Worm (Caenorhabditis elegans) whole organism, L1 larva: ENCODE measurements around the gene col-87.

Experiments used
- C34B4.2 ChIP-seq: sonication (generic microtip); optimal IDR thresholded peaks from 2 replicates; lab custom pipeline; 2017; ENCODE audit warnings: mild to moderate bottlenecking, missing genetic modification characterization, missing compliant biosample characterization
- aha-1 ChIP-seq: fragments of 150-350 bp; optimal IDR thresholded peaks from 2 replicates; lab custom pipeline; 2014; ENCODE audit warnings: missing biosample characterization, missing genetic modification characterization
- alr-1 ChIP-seq: fragments of 200-800 bp; sonication (Bioruptor generic); optimal IDR thresholded peaks from 2 replicates; lab custom pipeline; 2018; ENCODE audit warnings: borderline replicate concordance, mild to moderate bottlenecking, missing genetic modification characterization, missing compliant biosample characterization
- aly-2 ChIP-seq: fragments of 150-350 bp; optimal IDR thresholded peaks from 2 replicates; lab custom pipeline; 2014; ENCODE audit warnings: missing biosample characterization, missing genetic modification characterization
- blmp-1 ChIP-seq: fragments of 150-350 bp; optimal IDR thresholded peaks from 2 replicates; lab custom pipeline; 2014; ENCODE audit warnings: missing biosample characterization, missing genetic modification characterization
- ceh-8 ChIP-seq: fragments of 200-800 bp; sonication (Bioruptor generic); optimal IDR thresholded peaks from 2 replicates; lab custom pipeline; 2018; ENCODE audit warnings: mild to moderate bottlenecking, missing genetic modification characterization, moderate library complexity, missing compliant biosample characterization
- ceh-90 ChIP-seq: sonication (generic microtip); optimal IDR thresholded peaks from 2 replicates; lab custom pipeline; 2016; ENCODE audit warnings: missing genetic modification characterization, missing compliant biosample characterization
- ces-1 ChIP-seq: fragments of 150-350 bp; optimal IDR thresholded peaks from 2 replicates; lab custom pipeline; 2014; ENCODE audit warnings: missing biosample characterization, missing genetic modification reagents, missing genetic modification characterization
- efl-1 ChIP-seq, 4 experiments: fragments of 150-350 bp; optimal IDR thresholded peaks in 3 of 4; peaks in 1 of 4; 1 replicate in 1 of 4; 2 replicates in 3 of 4; lab custom pipeline; 2014; ENCODE audit warnings: missing biosample characterization in 2 of 4, missing genetic modification characterization in 2 of 4, missing genetic modification reagents in 2 of 4
- efl-3 ChIP-seq: fragments of 200-800 bp; sonication (Bioruptor generic); optimal IDR thresholded peaks from 2 replicates; lab custom pipeline; 2018; ENCODE audit warnings: mild to moderate bottlenecking, missing genetic modification characterization, missing compliant biosample characterization
- elt-2 ChIP-seq: sonication (generic microtip); optimal IDR thresholded peaks from 2 replicates; lab custom pipeline; 2016; ENCODE audit warnings: missing genetic modification characterization, mild to moderate bottlenecking, inconsistent platforms, missing compliant biosample characterization, missing genetic modification reagents
- elt-3 ChIP-seq, 6 experiments: fragments of 150-350 bp in 1 of 6; sonication (generic microtip); optimal IDR thresholded peaks; 2 replicates each; lab custom pipeline; 2017 to 2018; ENCODE audit warnings: missing biosample characterization in 6 of 6, missing genetic modification characterization in 6 of 6, inconsistent platforms in 1 of 6
- fkh-8 ChIP-seq: sonication (generic microtip); optimal IDR thresholded peaks from 2 replicates; lab custom pipeline; 2016; ENCODE audit warnings: mild to moderate bottlenecking, missing genetic modification characterization, missing compliant biosample characterization
- hlh-4 ChIP-seq: sonication (generic microtip); optimal IDR thresholded peaks from 2 replicates; lab custom pipeline; 2016; ENCODE audit warnings: mild to moderate bottlenecking, missing genetic modification characterization, missing compliant biosample characterization
- isw-1 ChIP-seq: fragments of 200-800 bp; sonication (Bioruptor generic); IDR thresholded peaks from 2 replicates; pipeline ENCODE4 v1.3.6; 2022; ENCODE audit warnings: missing genetic modification characterization, missing compliant biosample characterization
- lin-13 ChIP-seq: fragments of 150-350 bp; optimal IDR thresholded peaks from 2 replicates; lab custom pipeline; 2014; ENCODE audit warnings: missing biosample characterization, missing genetic modification reagents, missing genetic modification characterization
- lin-14 ChIP-seq: fragments of 200-800 bp; sonication (Bioruptor generic); optimal IDR thresholded peaks from 2 replicates; lab custom pipeline; 2018; ENCODE audit warnings: mild to moderate bottlenecking, missing genetic modification characterization, moderate library complexity, missing compliant biosample characterization
- lin-35 ChIP-seq, 2 experiments: fragments of 150-350 bp; optimal IDR thresholded peaks; 2 replicates each; lab custom pipeline; 2014; ENCODE audit warnings: missing biosample characterization in 2 of 2, missing genetic modification characterization in 2 of 2, missing genetic modification reagents in 2 of 2
- mdl-1 ChIP-seq, 2 experiments: fragments of 150-350 bp; optimal IDR thresholded peaks; 2 replicates each; lab custom pipeline; 2014 to 2017; ENCODE audit warnings: missing biosample characterization in 2 of 2, missing genetic modification characterization in 2 of 2, inconsistent platforms in 1 of 2
- mef-2 ChIP-seq: fragments of 150-350 bp; optimal IDR thresholded peaks from 2 replicates; lab custom pipeline; 2014; ENCODE audit warnings: missing biosample characterization, missing genetic modification characterization
- nhr-20 ChIP-seq: sonication (generic microtip); optimal IDR thresholded peaks from 2 replicates; lab custom pipeline; 2016; ENCODE audit warnings: mild to moderate bottlenecking, missing genetic modification characterization, missing compliant biosample characterization
- nhr-237 ChIP-seq: fragments of 150-350 bp; optimal IDR thresholded peaks from 2 replicates; lab custom pipeline; 2014; ENCODE audit warnings: missing biosample characterization, missing genetic modification characterization
- nhr-28 ChIP-seq: fragments of 150-350 bp; optimal IDR thresholded peaks from 2 replicates; lab custom pipeline; 2014; ENCODE audit warnings: missing biosample characterization, missing genetic modification characterization
- nhr-71 ChIP-seq: sonication (generic microtip); optimal IDR thresholded peaks from 2 replicates; lab custom pipeline; 2016; ENCODE audit warnings: mild to moderate bottlenecking, missing genetic modification characterization, moderate library complexity, missing compliant biosample characterization
- nhr-77 ChIP-seq: fragments of 150-350 bp; optimal IDR thresholded peaks from 2 replicates; lab custom pipeline; 2014; ENCODE audit warnings: missing biosample characterization, missing genetic modification characterization
- nhr-85 ChIP-seq: sonication (generic microtip); peaks from one replicate; lab custom pipeline; 2016; ENCODE audit warnings: missing genetic modification characterization, inconsistent platforms, missing compliant biosample characterization
- pag-3 ChIP-seq: sonication (generic microtip); optimal IDR thresholded peaks from 2 replicates; lab custom pipeline; 2017; ENCODE audit warnings: missing genetic modification characterization, mild to moderate bottlenecking, missing compliant biosample characterization, antibody characterized with exemption, borderline replicate concordance; ENCODE audit not compliant: insufficient read depth
- skn-1 ChIP-seq: fragments of 150-350 bp; optimal IDR thresholded peaks from 2 replicates; lab custom pipeline; 2014; ENCODE audit warnings: missing biosample characterization, missing genetic modification characterization
- snpc-4 ChIP-seq: fragments of 150-350 bp; optimal IDR thresholded peaks from 2 replicates; lab custom pipeline; 2014; ENCODE audit warnings: missing biosample characterization, missing genetic modification characterization
- snu-23 ChIP-seq: sonication (generic microtip); optimal IDR thresholded peaks from 2 replicates; lab custom pipeline; 2016; ENCODE audit warnings: missing genetic modification characterization, missing compliant biosample characterization
- sptf-1 ChIP-seq: fragments of 150-350 bp; optimal IDR thresholded peaks from 2 replicates; lab custom pipeline; 2014; ENCODE audit warnings: missing biosample characterization, missing genetic modification characterization
- unc-62 ChIP-seq: fragments of 150-350 bp; optimal IDR thresholded peaks from 2 replicates; lab custom pipeline; 2014; ENCODE audit warnings: missing biosample characterization, missing genetic modification reagents, missing genetic modification characterization
- unc-86 ChIP-seq: sonication (generic microtip); optimal IDR thresholded peaks from 2 replicates; lab custom pipeline; 2016; ENCODE audit warnings: missing genetic modification characterization, missing compliant biosample characterization
- vab-15 ChIP-seq: sonication (generic microtip); optimal IDR thresholded peaks from 2 replicates; lab custom pipeline; 2017; ENCODE audit warnings: missing genotype, mild to moderate bottlenecking, missing genetic modification characterization, missing compliant biosample characterization
- ztf-4 ChIP-seq: fragments of 150-350 bp; optimal IDR thresholded peaks from 2 replicates; lab custom pipeline; 2014; ENCODE audit warnings: missing biosample characterization, missing genetic modification characterization

Gene col-87

DNA sequence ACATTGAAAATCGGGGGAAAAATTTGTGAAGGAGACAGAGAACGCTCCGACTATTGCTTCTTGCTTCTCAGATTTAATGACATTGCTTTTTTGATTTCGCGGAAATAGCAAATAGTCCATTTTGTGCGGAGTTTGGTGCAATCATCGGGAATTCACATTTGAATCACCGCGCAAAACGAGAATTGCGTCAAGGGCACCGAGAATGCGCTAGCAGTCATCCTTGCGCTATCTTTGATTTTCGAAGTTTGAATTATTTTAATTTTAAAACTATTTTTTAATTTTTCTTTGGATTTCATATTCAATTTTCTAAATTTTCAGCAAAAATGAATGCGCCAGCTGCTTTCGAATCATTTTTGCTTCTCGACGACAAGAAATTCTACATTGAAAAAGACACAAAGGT is 34.7 kb downstream of the col-87 start, which contains the start of gene rpb-11 (continued):
- TF ChIP-seq pag-3 (tag; lab: Kevin White, UChicago) (no peak), aha-1 (tag; lab: Kevin White, UChicago) (peak; percentile 55), aly-2 (peak; percentile 86), lin-14 (peak; percentile 92)

ce11 chrII:14055717-14056116 is 38.8 kb downstream of the col-87 start:
- no peak for TF ChIP-seq ceh-8 (GFP tag; lab: Kevin White, UChicago)
- TF ChIP-seq elt-2 (tag; lab: Kevin White, UChicago), result peak; percentile 69
- no peak for TF ChIP-seq ztf-4
- TF ChIP-seq efl-1 (optimal IDR thresholded peaks at IDR 0.05; lab: Kevin White, UChicago), result no peak
- peak in 1 of 2 experiments; percentile 83 for TF ChIP-seq efl-1 (GFP tag; optimal IDR thresholded peaks at IDR 0.05 in 1 of 2; lab: Kevin White, UChicago)
- TF ChIP-seq C34B4.2 (tag; lab: Kevin White, UChicago), result no peak
- TF ChIP-seq nhr-237 (tag; lab: Kevin White, UChicago), result no peak
- no peak for TF ChIP-seq unc-86
- TF ChIP-seq mef-2 (tag; lab: Kevin White, UChicago), result no peak
- TF ChIP-seq, all 84 proteins: peak for 2

DNA sequence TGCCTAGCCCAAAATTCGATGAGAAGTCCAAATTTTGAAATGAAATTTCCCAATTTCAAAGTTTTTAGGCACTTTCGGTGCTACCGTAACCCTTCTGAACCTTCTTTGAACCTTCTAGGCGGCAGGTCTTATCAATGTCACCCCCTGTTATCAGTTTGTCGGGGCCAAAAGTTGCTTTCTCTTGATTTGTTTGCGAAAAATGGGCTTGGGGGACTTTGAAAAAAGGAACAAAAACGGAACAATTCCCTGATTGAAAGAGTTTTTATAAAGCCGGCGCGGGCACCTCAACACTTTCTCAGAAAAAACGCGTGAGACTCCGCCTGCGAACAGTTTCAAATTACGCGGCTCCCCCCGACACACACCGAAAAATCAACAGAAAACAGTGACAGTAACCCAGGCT is 41.3 kb downstream of the col-87 start:
- TF ChIP-seq fkh-8 (tag; lab: Kevin White, UChicago) (no peak), elt-2 (tag; lab: Kevin White, UChicago) (peak; percentile 50)
- TF ChIP-seq, all 84 proteins: peak for 1

DNA sequence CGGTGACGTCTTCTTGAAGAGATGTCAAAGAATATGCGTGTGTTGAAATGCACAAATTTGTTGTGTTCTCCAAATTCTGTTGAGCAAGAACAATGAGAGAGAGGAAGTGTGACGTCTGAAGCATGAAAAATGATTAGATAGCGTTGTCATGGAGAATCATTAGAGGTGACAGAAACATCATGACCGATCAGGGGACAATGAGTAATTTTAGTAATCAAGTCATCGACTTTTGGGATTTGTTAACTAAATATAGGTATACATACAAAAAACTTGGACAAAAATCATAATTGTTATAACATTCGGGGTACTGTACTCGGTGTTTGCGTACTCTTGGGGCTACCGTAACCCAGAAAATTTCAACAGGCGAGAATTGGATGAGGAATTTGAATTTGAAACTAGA is 42.3 kb downstream of the col-87 start, which contains the start of gene daf-5:
TSS of gene daf-5 (minus strand) at position 101 of the 400 bp plus-strand sequence.
- no peak for TF ChIP-seq mef-2 (tag; lab: Kevin White, UChicago)
- TF ChIP-seq nhr-20 (tag; lab: Kevin White, UChicago), result no peak
- TF ChIP-seq nhr-71 (tag; lab: Kevin White, UChicago), result peak; percentile 15
- no peak for TF ChIP-seq ces-1
- TF ChIP-seq efl-3 (GFP tag; lab: Kevin White, UChicago), result no peak
- no peak for TF ChIP-seq elt-2 (tag; lab: Kevin White, UChicago)

DNA sequence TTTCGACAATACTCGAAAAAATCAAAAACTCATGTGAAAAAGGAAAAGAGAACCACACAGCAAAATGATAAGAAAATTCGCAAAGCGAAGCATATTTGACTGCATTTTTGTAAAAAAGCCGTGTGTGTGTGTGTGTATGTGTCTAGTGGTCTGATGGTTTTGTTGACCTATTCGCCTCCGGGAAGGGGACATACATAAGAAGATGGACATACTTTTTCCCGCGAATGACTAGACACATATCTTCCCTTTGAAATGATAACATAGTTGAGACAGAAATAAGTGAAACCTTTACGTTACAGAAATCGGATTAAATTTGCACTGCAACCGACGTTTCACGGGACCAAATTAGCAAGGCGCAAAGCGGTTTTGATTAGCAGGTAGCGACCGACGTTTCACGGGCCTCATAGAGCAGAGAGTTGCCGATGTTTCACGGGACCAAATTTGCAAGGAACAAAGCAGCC is 43.0 kb downstream of the col-87 start:
- TF ChIP-seq elt-3 (tag; optimal IDR thresholded peaks at IDR 0.05; lab: Kevin White, UChicago), result peak in 2 of 6 experiments; percentile 12 to 26
- TF ChIP-seq snpc-4 (tag; lab: Kevin White, UChicago), result peak; percentile 52
- TF ChIP-seq mdl-1 (tag; optimal IDR thresholded peaks at IDR 0.05; lab: Kevin White, UChicago), result peak in 1 of 2 experiments; percentile 24
- TF ChIP-seq skn-1 (tag; lab: Kevin White, UChicago), result no peak
- no peak for TF ChIP-seq isw-1 (GFP tag; lab: Robert Waterston, UW)
- TF ChIP-seq vab-15 (tag; lab: Kevin White, UChicago), result no peak
- no peak for TF ChIP-seq ceh-90
- TF ChIP-seq nhr-85 (tag; lab: Kevin White, UChicago), result peak; percentile 63
- no peak for TF ChIP-seq nhr-28 (tag; lab: Kevin White, UChicago)
- peak; percentile 38 for TF ChIP-seq nhr-77 (tag; lab: Kevin White, UChicago)
- TF ChIP-seq lin-35 (GFP tag; optimal IDR thresholded peaks at IDR 0.05; lab: Kevin White, UChicago), result peak in 1 of 2 experiments; percentile 6
- TF ChIP-seq alr-1, result no peak
- no peak for TF ChIP-seq snu-23 (GFP tag; lab: Kevin White, UChicago)
- no peak for TF ChIP-seq sptf-1 (tag; lab: Kevin White, UChicago)
- no peak for TF ChIP-seq hlh-4 (tag; lab: Kevin White, UChicago)
- TF ChIP-seq blmp-1, result peak; percentile 56
- TF ChIP-seq lin-14, result peak; percentile 17
- TF ChIP-seq unc-62 (GFP tag; lab: Kevin White, UChicago), result no peak
- no peak for TF ChIP-seq efl-1 (optimal IDR thresholded peaks at IDR 0.05; lab: Kevin White, UChicago)
- peak in 1 of 2 experiments; percentile 77 for TF ChIP-seq efl-1 (GFP tag; optimal IDR thresholded peaks at IDR 0.05 in 1 of 2; lab: Kevin White, UChicago)
- TF ChIP-seq elt-2 (tag; lab: Kevin White, UChicago), result peak; percentile 54
- no peak for TF ChIP-seq aha-1 (tag; lab: Kevin White, UChicago)
- no peak for TF ChIP-seq mef-2 (tag; lab: Kevin White, UChicago)
- peak; percentile 5 for TF ChIP-seq lin-13
